Worm (Caenorhabditis elegans) whole organism, L4/young adult: ENCODE measurements around the gene K08D10.13.

ENCODE experiments used
- dao-5 ChIP-seq: sonication (generic microtip); optimal IDR thresholded peaks from 2 replicates; lab custom pipeline; 2016; ENCODE audit warnings: missing genotype, missing genetic modification characterization, moderate library complexity, missing compliant biosample characterization
- him-1 ChIP-seq: sonication (generic microtip); optimal IDR thresholded peaks from 2 replicates; lab custom pipeline; 2016; ENCODE audit warnings: missing genotype, missing genetic modification reagents, missing genetic modification characterization, missing compliant biosample characterization

DNA sequence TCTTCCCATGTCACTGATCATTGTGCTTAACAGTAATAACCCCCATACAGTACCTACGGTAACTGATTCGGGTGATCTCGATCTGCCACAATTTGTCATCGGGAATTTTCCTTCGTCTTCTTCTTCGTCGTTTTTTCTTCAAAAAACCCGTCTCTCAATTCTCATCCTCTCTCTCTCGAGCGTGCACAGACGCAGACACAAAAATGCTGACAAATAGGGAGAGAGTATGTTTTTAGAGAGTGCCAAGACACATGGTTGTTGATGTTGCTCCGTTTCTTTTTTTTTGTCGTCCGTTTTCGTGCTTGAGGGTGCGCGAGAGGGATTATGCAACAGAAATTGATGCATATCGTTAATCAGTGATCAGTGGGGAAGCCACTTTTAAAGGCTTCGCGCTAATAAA, 44.0 kb upstream of the K08D10.13 start:
- TF ChIP-seq him-1 (tag; lab: Kevin White, UChicago) (peak; percentile 20), dao-5 (tag; lab: Kevin White, UChicago) (no peak)
